Worm (Caenorhabditis elegans) whole organism, early embryonic: ENCODE measurements around the gene C03G5.14.
A peak's percentile ranks its signal among the peaks of the same experiment; 100 is the strongest.

Source experiments
- F13C5.2 ChIP-seq: sonication (generic microtip); optimal IDR thresholded peaks from 2 replicates; lab custom pipeline; 2017; ENCODE audit warnings: mild to moderate bottlenecking, missing genetic modification characterization, inconsistent platforms, missing compliant biosample characterization
- ama-1 ChIP-seq: fragments of 150-350 bp; optimal IDR thresholded peaks from 2 replicates; lab custom pipeline; 2014
- hmbx-1 ChIP-seq: sonication (generic microtip); optimal IDR thresholded peaks from 2 replicates; lab custom pipeline; 2016; ENCODE audit warnings: mild to moderate bottlenecking, missing genetic modification characterization, missing compliant biosample characterization
- pes-1 ChIP-seq: fragments of 200-800 bp; sonication (Bioruptor generic); IDR thresholded peaks from 2 replicates; pipeline ENCODE4 v1.3.6; 2022; ENCODE audit warnings: missing genetic modification reagents, missing genetic modification characterization, missing compliant biosample characterization
- tbx-11 ChIP-seq: fragments of 200-800 bp; sonication (Bioruptor generic); IDR thresholded peaks from 2 replicates; pipeline ENCODE4 v1.3.6; 2022; ENCODE audit warnings: missing genetic modification characterization, missing compliant biosample characterization
- tra-4 ChIP-seq: sonication (generic microtip); optimal IDR thresholded peaks from 2 replicates; lab custom pipeline; 2017; ENCODE audit warnings: missing genetic modification characterization, missing compliant biosample characterization

ce11 chrX:8565810-8566416, 44.2 kb downstream of the C03G5.14 start:
- TF ChIP-seq ama-1: no peak
- no peak for TF ChIP-seq hmbx-1
- TF ChIP-seq tra-4 (tag; lab: Kevin White, UChicago): no peak
- TF ChIP-seq F13C5.2 (tag; lab: Kevin White, UChicago): peak; percentile 21
- TF ChIP-seq tbx-11 (GFP tag; lab: Robert Waterston, UW): no peak
- no peak for TF ChIP-seq pes-1 (GFP tag; lab: Robert Waterston, UW)
